Worm (Caenorhabditis elegans) whole organism, young adult: Measurements from ENCODE around the gene F26A1.3.

Experiments used
- ama-1 ChIP-seq, 3 experiments: fragments of 150-350 bp in 1 of 3; sonication (generic microtip) in 2 of 3; optimal IDR thresholded peaks; 2 replicates each; lab custom pipeline; 2014 to 2018; ENCODE audit warnings: missing biosample characterization in 2 of 3, missing genetic modification characterization in 2 of 3, missing genetic modification reagents in 2 of 3
- ccch-3 ChIP-seq: fragments of 200-800 bp; sonication (Bioruptor generic); optimal IDR thresholded peaks from 2 replicates; lab custom pipeline; 2018; ENCODE audit warnings: mild to moderate bottlenecking, missing genetic modification characterization, missing compliant biosample characterization
- egrh-3 ChIP-seq: fragments of 200-800 bp; sonication (Bioruptor generic); IDR thresholded peaks from 2 replicates; pipeline ENCODE4 v1.3.6; 2022; ENCODE audit warnings: missing genetic modification reagents, missing genetic modification characterization, missing compliant biosample characterization
- lin-54 ChIP-seq: fragments of 200-800 bp; sonication (Bioruptor generic); optimal IDR thresholded peaks from 2 replicates; lab custom pipeline; 2018; ENCODE audit warnings: mild to moderate bottlenecking, missing genetic modification characterization, missing compliant biosample characterization
- mes-4 ChIP-seq: sonication (generic microtip); optimal IDR thresholded peaks from 2 replicates; lab custom pipeline; 2016; ENCODE audit warnings: missing genotype, missing genetic modification characterization, missing compliant biosample characterization
- nhr-27 ChIP-seq: fragments of 200-800 bp; sonication (Bioruptor generic); optimal IDR thresholded peaks from 2 replicates; lab custom pipeline; 2018; ENCODE audit warnings: mild to moderate bottlenecking, missing genetic modification characterization, moderate library complexity, missing compliant biosample characterization

DNA sequence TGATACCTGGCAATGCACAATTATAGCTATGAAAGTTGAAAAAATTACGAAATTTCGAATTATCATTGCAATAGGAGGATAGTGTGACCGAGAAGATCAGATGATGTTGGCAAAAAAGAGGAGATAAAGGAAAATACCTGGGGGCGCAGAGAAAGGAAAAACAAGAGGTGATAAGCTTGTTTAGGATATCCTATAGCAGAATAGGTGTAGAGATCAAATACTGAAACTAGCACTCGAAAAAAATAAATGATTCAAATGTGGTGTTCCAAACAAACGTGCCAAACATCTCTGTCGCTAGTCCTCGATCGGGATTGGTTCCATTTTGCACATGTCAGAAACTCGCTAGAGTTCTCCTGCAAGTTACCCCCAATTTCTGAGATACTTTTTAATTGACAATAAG, 2.7 kb downstream of the F26A1.3 start, which contains the start of gene F26A1.9:
- TF ChIP-seq ccch-3 (GFP tag; lab: Kevin White, UChicago) (no peak), ama-1 (optimal IDR thresholded peaks at IDR 0.05; lab: Kevin White, UChicago) (no peak), ama-1 (GFP tag; optimal IDR thresholded peaks at IDR 0.05; lab: Kevin White, UChicago) (no peak), lin-54 (GFP tag; lab: Kevin White, UChicago) (no peak), mes-4 (tag; lab: Kevin White, UChicago) (no peak), nhr-27 (no peak), egrh-3 (GFP tag; lab: Robert Waterston, UW) (no peak)
